Worm (Caenorhabditis elegans) whole organism, L1 larva: Measurements from ENCODE around the gene vps-37.

Experiments
- C34B4.2 ChIP-seq: sonication (generic microtip); optimal IDR thresholded peaks from 2 replicates; lab custom pipeline; 2017; ENCODE audit warnings: mild to moderate bottlenecking, missing genetic modification characterization, missing compliant biosample characterization
- F16B12.6 ChIP-seq: fragments of 150-350 bp; optimal IDR thresholded peaks from 2 replicates; lab custom pipeline; 2014; ENCODE audit warnings: missing biosample characterization, missing genetic modification characterization
- Y116A8C.19 ChIP-seq: sonication (generic microtip); optimal IDR thresholded peaks from 2 replicates; lab custom pipeline; 2016; ENCODE audit warnings: missing compliant biosample characterization, missing genetic modification characterization, borderline replicate concordance
- aha-1 ChIP-seq: fragments of 150-350 bp; optimal IDR thresholded peaks from 2 replicates; lab custom pipeline; 2014; ENCODE audit warnings: missing biosample characterization, missing genetic modification characterization
- alr-1 ChIP-seq: fragments of 200-800 bp; sonication (Bioruptor generic); optimal IDR thresholded peaks from 2 replicates; lab custom pipeline; 2018; ENCODE audit warnings: borderline replicate concordance, mild to moderate bottlenecking, missing genetic modification characterization, missing compliant biosample characterization
- ceh-8 ChIP-seq: fragments of 200-800 bp; sonication (Bioruptor generic); optimal IDR thresholded peaks from 2 replicates; lab custom pipeline; 2018; ENCODE audit warnings: mild to moderate bottlenecking, missing genetic modification characterization, moderate library complexity, missing compliant biosample characterization
- ceh-82 ChIP-seq, 3 experiments: fragments of 150-350 bp in 1 of 3; sonication (generic microtip) in 2 of 3; optimal IDR thresholded peaks; 2 replicates each; lab custom pipeline; 2014 to 2017; ENCODE audit warnings: missing biosample characterization in 3 of 3, missing genetic modification characterization in 3 of 3
- ceh-88 ChIP-seq: fragments of 200-800 bp; sonication (Bioruptor generic); IDR thresholded peaks from 2 replicates; pipeline ENCODE4 v1.3.6; 2022; ENCODE audit warnings: missing genetic modification characterization, missing compliant biosample characterization
- ceh-90 ChIP-seq: sonication (generic microtip); optimal IDR thresholded peaks from 2 replicates; lab custom pipeline; 2016; ENCODE audit warnings: missing genetic modification characterization, missing compliant biosample characterization
- dpl-1 ChIP-seq, 3 experiments: fragments of 150-350 bp in 2 of 3; sonication (generic microtip) in 1 of 3; optimal IDR thresholded peaks; 2 replicates each; lab custom pipeline; 2014 to 2017; ENCODE audit warnings: missing biosample characterization in 3 of 3, missing genetic modification characterization in 3 of 3, missing genetic modification reagents in 3 of 3
- dsc-1 ChIP-seq: sonication (generic microtip); optimal IDR thresholded peaks from 2 replicates; lab custom pipeline; 2016; ENCODE audit warnings: mild to moderate bottlenecking, missing genetic modification characterization, missing compliant biosample characterization
- efl-1 ChIP-seq, 4 experiments: fragments of 150-350 bp; optimal IDR thresholded peaks in 3 of 4; peaks in 1 of 4; 1 replicate in 1 of 4; 2 replicates in 3 of 4; lab custom pipeline; 2014; ENCODE audit warnings: missing biosample characterization in 2 of 4, missing genetic modification characterization in 2 of 4, missing genetic modification reagents in 2 of 4
- efl-3 ChIP-seq: fragments of 200-800 bp; sonication (Bioruptor generic); optimal IDR thresholded peaks from 2 replicates; lab custom pipeline; 2018; ENCODE audit warnings: mild to moderate bottlenecking, missing genetic modification characterization, missing compliant biosample characterization
- elt-3 ChIP-seq, 6 experiments: fragments of 150-350 bp in 1 of 6; sonication (generic microtip); optimal IDR thresholded peaks; 2 replicates each; lab custom pipeline; 2017 to 2018; ENCODE audit warnings: missing biosample characterization in 6 of 6, missing genetic modification characterization in 6 of 6, inconsistent platforms in 1 of 6
- ets-5 ChIP-seq: fragments of 200-800 bp; sonication (Bioruptor generic); IDR thresholded peaks from 2 replicates; pipeline ENCODE4 v1.3.6; 2022; ENCODE audit warnings: missing genetic modification characterization, missing compliant biosample characterization
- fkh-8 ChIP-seq: sonication (generic microtip); optimal IDR thresholded peaks from 2 replicates; lab custom pipeline; 2016; ENCODE audit warnings: mild to moderate bottlenecking, missing genetic modification characterization, missing compliant biosample characterization
- fos-1 ChIP-seq: fragments of 150-350 bp; optimal IDR thresholded peaks from 2 replicates; lab custom pipeline; 2014; ENCODE audit warnings: missing biosample characterization, missing genetic modification characterization
- grh-1 ChIP-seq: fragments of 200-800 bp; sonication (Bioruptor generic); IDR thresholded peaks from 2 replicates; pipeline ENCODE4 v1.3.6; 2022; ENCODE audit warnings: missing genetic modification reagents, missing genetic modification characterization, missing compliant biosample characterization
- hlh-4 ChIP-seq: sonication (generic microtip); optimal IDR thresholded peaks from 2 replicates; lab custom pipeline; 2016; ENCODE audit warnings: mild to moderate bottlenecking, missing genetic modification characterization, missing compliant biosample characterization
- hpl-2 ChIP-seq: fragments of 150-350 bp; optimal IDR thresholded peaks from 2 replicates; lab custom pipeline; 2014; ENCODE audit warnings: missing biosample characterization, missing genetic modification reagents, missing genetic modification characterization
- irx-1 ChIP-seq: sonication (generic microtip); optimal IDR thresholded peaks from 2 replicates; lab custom pipeline; 2016; ENCODE audit warnings: missing genetic modification characterization, missing compliant biosample characterization
- isw-1 ChIP-seq: fragments of 200-800 bp; sonication (Bioruptor generic); IDR thresholded peaks from 2 replicates; pipeline ENCODE4 v1.3.6; 2022; ENCODE audit warnings: missing genetic modification characterization, missing compliant biosample characterization
- jun-1 ChIP-seq: fragments of 150-350 bp; optimal IDR thresholded peaks from 2 replicates; lab custom pipeline; 2014; ENCODE audit warnings: missing biosample characterization, missing genetic modification reagents, missing genetic modification characterization
- lin-13 ChIP-seq: fragments of 150-350 bp; optimal IDR thresholded peaks from 2 replicates; lab custom pipeline; 2014; ENCODE audit warnings: missing biosample characterization, missing genetic modification reagents, missing genetic modification characterization
- lin-15B ChIP-seq: fragments of 150-350 bp; sonication (generic microtip); optimal IDR thresholded peaks from 3 replicates; lab custom pipeline; 2014; ENCODE audit warnings: missing biosample characterization, missing genetic modification characterization
- lir-3 ChIP-seq: sonication (generic microtip); optimal IDR thresholded peaks from 2 replicates; lab custom pipeline; 2016; ENCODE audit warnings: mild to moderate bottlenecking, missing genetic modification characterization, moderate library complexity, missing compliant biosample characterization; ENCODE audit not compliant: poor library complexity
- lsy-2 ChIP-seq, 2 experiments: fragments of 150-350 bp; optimal IDR thresholded peaks; 2 replicates each; lab custom pipeline; 2014; ENCODE audit warnings: missing biosample characterization in 2 of 2, missing genetic modification characterization in 2 of 2
- mab-9 ChIP-seq: fragments of 200-800 bp; sonication (Bioruptor generic); IDR thresholded peaks from 2 replicates; pipeline ENCODE4 v1.3.6; 2022; ENCODE audit warnings: missing genetic modification reagents, missing genetic modification characterization, missing compliant biosample characterization
- mep-1 ChIP-seq: fragments of 150-350 bp; optimal IDR thresholded peaks from 2 replicates; lab custom pipeline; 2014; ENCODE audit warnings: missing biosample characterization, missing genetic modification characterization
- nhr-19 ChIP-seq: fragments of 200-800 bp; sonication (Bioruptor generic); conservative IDR thresholded peaks from 2 replicates; pipeline ENCODE4 v1.3.6; 2022; ENCODE audit warnings: missing genetic modification characterization, missing compliant biosample characterization
- nhr-20 ChIP-seq: sonication (generic microtip); optimal IDR thresholded peaks from 2 replicates; lab custom pipeline; 2016; ENCODE audit warnings: mild to moderate bottlenecking, missing genetic modification characterization, missing compliant biosample characterization
- nhr-237 ChIP-seq: fragments of 150-350 bp; optimal IDR thresholded peaks from 2 replicates; lab custom pipeline; 2014; ENCODE audit warnings: missing biosample characterization, missing genetic modification characterization
- nhr-28 ChIP-seq: fragments of 150-350 bp; optimal IDR thresholded peaks from 2 replicates; lab custom pipeline; 2014; ENCODE audit warnings: missing biosample characterization, missing genetic modification characterization
- nhr-47 ChIP-seq: sonication (generic microtip); optimal IDR thresholded peaks from 2 replicates; lab custom pipeline; 2016; ENCODE audit warnings: mild to moderate bottlenecking, missing genetic modification characterization, moderate library complexity, missing compliant biosample characterization
- nhr-76 ChIP-seq: sonication (generic microtip); optimal IDR thresholded peaks from 2 replicates; lab custom pipeline; 2017; ENCODE audit warnings: missing biosample characterization, missing genetic modification characterization
- nhr-77 ChIP-seq: fragments of 150-350 bp; optimal IDR thresholded peaks from 2 replicates; lab custom pipeline; 2014; ENCODE audit warnings: missing biosample characterization, missing genetic modification characterization
- nhr-84 ChIP-seq: sonication (generic microtip); optimal IDR thresholded peaks from 2 replicates; lab custom pipeline; 2017; ENCODE audit warnings: missing biosample characterization, missing genetic modification characterization
- nhr-85 ChIP-seq: sonication (generic microtip); peaks from one replicate; lab custom pipeline; 2016; ENCODE audit warnings: missing genetic modification characterization, inconsistent platforms, missing compliant biosample characterization
- pag-3 ChIP-seq: sonication (generic microtip); optimal IDR thresholded peaks from 2 replicates; lab custom pipeline; 2017; ENCODE audit warnings: missing genetic modification characterization, mild to moderate bottlenecking, missing compliant biosample characterization, antibody characterized with exemption, borderline replicate concordance; ENCODE audit not compliant: insufficient read depth
- pax-3 ChIP-seq: fragments of 200-800 bp; sonication (Bioruptor generic); optimal IDR thresholded peaks from 2 replicates; lab custom pipeline; 2018; ENCODE audit warnings: mild to moderate bottlenecking, missing genetic modification characterization, moderate library complexity, missing compliant biosample characterization
- rnt-1 ChIP-seq: sonication (generic microtip); optimal IDR thresholded peaks from 2 replicates; lab custom pipeline; 2016; ENCODE audit warnings: mild to moderate bottlenecking, missing genetic modification characterization, moderate library complexity, missing compliant biosample characterization
- sox-4 ChIP-seq: sonication (generic microtip); optimal IDR thresholded peaks from 2 replicates; lab custom pipeline; 2016; ENCODE audit warnings: missing genetic modification characterization, missing compliant biosample characterization
- sup-37 ChIP-seq: fragments of 200-800 bp; sonication (Bioruptor generic); optimal IDR thresholded peaks from 2 replicates; lab custom pipeline; 2018; ENCODE audit warnings: mild to moderate bottlenecking, missing genetic modification characterization, missing compliant biosample characterization
- swsn-7 ChIP-seq: sonication (generic microtip); optimal IDR thresholded peaks from 2 replicates; lab custom pipeline; 2016; ENCODE audit warnings: missing genetic modification characterization, missing compliant biosample characterization
- tbx-2 ChIP-seq: sonication (generic microtip); optimal IDR thresholded peaks from 2 replicates; lab custom pipeline; 2016; ENCODE audit warnings: missing genetic modification characterization, missing compliant biosample characterization
- unc-130 ChIP-seq: fragments of 150-350 bp; optimal IDR thresholded peaks from 2 replicates; lab custom pipeline; 2017; ENCODE audit warnings: missing biosample characterization, missing genetic modification characterization, inconsistent platforms
- unc-62 ChIP-seq: fragments of 150-350 bp; optimal IDR thresholded peaks from 2 replicates; lab custom pipeline; 2014; ENCODE audit warnings: missing biosample characterization, missing genetic modification reagents, missing genetic modification characterization
- unc-98 ChIP-seq: fragments of 200-800 bp; sonication (Bioruptor generic); IDR thresholded peaks from 2 replicates; pipeline ENCODE4 v1.3.6; 2022; ENCODE audit warnings: missing genetic modification characterization, missing compliant biosample characterization
- vab-15 ChIP-seq: sonication (generic microtip); optimal IDR thresholded peaks from 2 replicates; lab custom pipeline; 2017; ENCODE audit warnings: missing genotype, mild to moderate bottlenecking, missing genetic modification characterization, missing compliant biosample characterization

The vps-37 gene

DNA sequence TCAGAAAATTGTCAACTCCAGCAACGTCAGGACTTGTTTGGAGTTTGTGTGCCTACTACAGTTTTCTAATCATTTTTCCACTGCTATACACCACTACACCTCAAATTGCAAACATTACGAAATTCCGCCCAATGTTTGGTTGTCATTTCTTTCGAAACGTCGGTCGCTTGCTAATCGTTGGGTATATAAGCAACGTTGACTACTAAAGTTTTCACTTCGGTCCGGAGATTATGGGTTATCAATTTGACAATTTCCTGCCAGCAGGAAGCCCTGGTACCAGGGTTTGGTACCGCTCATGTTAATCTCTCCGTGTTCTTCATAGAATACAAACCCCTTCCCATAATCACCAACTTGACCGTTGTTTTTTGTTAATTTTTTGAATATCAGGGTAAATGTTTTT is 16.5 kb upstream of the vps-37 start (continued):
- TF ChIP-seq rnt-1 (tag; lab: Kevin White, UChicago) (peak; percentile 14), hpl-2 (peak; percentile 54), efl-1 (optimal IDR thresholded peaks at IDR 0.05; lab: Kevin White, UChicago) (peak; percentile 20 to 26), efl-1 (GFP tag; optimal IDR thresholded peaks at IDR 0.05 in 1 of 2; lab: Kevin White, UChicago) (peak in 1 of 2 experiments; percentile 50), jun-1 (tag; lab: Kevin White, UChicago) (peak; percentile 41), dsc-1 (no peak), nhr-84 (tag; lab: Kevin White, UChicago) (no peak), dpl-1 (GFP tag; optimal IDR thresholded peaks at IDR 0.05; lab: Kevin White, UChicago) (peak in 1 of 3 experiments; percentile 35), Y116A8C.19 (tag; lab: Kevin White, UChicago) (no peak), unc-62 (GFP tag; lab: Kevin White, UChicago) (no peak), ceh-8 (no peak), mab-9 (GFP tag; lab: Robert Waterston, UW) (no peak), nhr-237 (no peak), irx-1 (tag; lab: Kevin White, UChicago) (no peak), fkh-8 (tag; lab: Kevin White, UChicago) (no peak), nhr-19 (GFP tag; lab: Robert Waterston, UW) (no peak), nhr-85 (no peak), ets-5 (GFP tag; lab: Robert Waterston, UW) (no peak), aha-1 (tag; lab: Kevin White, UChicago) (no peak), sox-4 (tag; lab: Kevin White, UChicago) (no peak), mep-1 (tag; lab: Kevin White, UChicago) (no peak), alr-1 (tag; lab: Kevin White, UChicago) (no peak), fos-1 (tag; lab: Kevin White, UChicago) (no peak), lin-13 (GFP tag; lab: Kevin White, UChicago) (no peak), isw-1 (GFP tag; lab: Robert Waterston, UW) (no peak), unc-98 (GFP tag; lab: Robert Waterston, UW) (no peak), tbx-2 (tag; lab: Kevin White, UChicago) (peak; percentile 20), sup-37 (GFP tag; lab: Kevin White, UChicago) (no peak), vab-15 (no peak), swsn-7 (peak; percentile 7), hlh-4 (tag; lab: Kevin White, UChicago) (no peak), efl-3 (GFP tag; lab: Kevin White, UChicago) (no peak), unc-130 (no peak), pag-3 (tag; lab: Kevin White, UChicago) (no peak), ceh-90 (no peak), lir-3 (tag; lab: Kevin White, UChicago) (no peak), F16B12.6 (no peak), nhr-47 (peak; percentile 50), elt-3 (tag; optimal IDR thresholded peaks at IDR 0.05; lab: Kevin White, UChicago) (no peak), ceh-88 (GFP tag; lab: Robert Waterston, UW) (no peak), nhr-28 (tag; lab: Kevin White, UChicago) (no peak)
- TF ChIP-seq, all 84 proteins: peak for 23

- no peak for TF ChIP-seq F16B12.6
- TF ChIP-seq efl-1 (optimal IDR thresholded peaks at IDR 0.05; lab: Kevin White, UChicago) = no peak
- peak in 1 of 2 experiments; percentile 32 for TF ChIP-seq efl-1 (GFP tag; optimal IDR thresholded peaks at IDR 0.05 in 1 of 2; lab: Kevin White, UChicago)
These were observed 12.8 kb upstream of the vps-37 start for ce11 chrV:5579666-5580065.

DNA sequence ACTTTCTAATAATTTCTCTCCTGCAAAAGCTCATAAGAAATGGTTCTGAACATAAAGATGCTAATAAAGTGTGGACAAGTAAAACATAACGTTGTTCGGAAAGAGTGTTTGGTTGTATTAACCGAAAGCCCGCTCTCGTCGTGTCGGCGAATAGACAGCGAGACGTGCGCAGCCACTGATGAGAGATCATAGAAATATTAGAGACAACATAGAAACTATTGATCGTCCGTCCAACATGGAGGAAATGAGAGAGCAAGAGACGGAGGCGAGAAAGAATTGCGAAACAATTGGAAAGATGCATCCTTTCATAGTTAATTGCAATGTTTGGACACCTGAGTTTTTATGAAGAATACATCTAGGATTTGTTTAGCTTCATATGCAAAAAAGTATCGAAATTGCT is 12.0 kb upstream of the vps-37 start:
- TF ChIP-seq nhr-47 (peak; percentile 46), tbx-2 (tag; lab: Kevin White, UChicago) (peak; percentile 52), nhr-77 (tag; lab: Kevin White, UChicago) (peak; percentile 29), aha-1 (tag; lab: Kevin White, UChicago) (no peak), C34B4.2 (tag; lab: Kevin White, UChicago) (no peak), nhr-76 (tag; lab: Kevin White, UChicago) (no peak), efl-1 (optimal IDR thresholded peaks at IDR 0.05; lab: Kevin White, UChicago) (peak; percentile 60 to 74), efl-1 (GFP tag; optimal IDR thresholded peaks at IDR 0.05 in 1 of 2; lab: Kevin White, UChicago) (peak; percentile 48 to 92), dsc-1 (no peak), jun-1 (tag; lab: Kevin White, UChicago) (peak; percentile 17), Y116A8C.19 (tag; lab: Kevin White, UChicago) (no peak), ceh-8 (no peak), grh-1 (GFP tag; lab: Robert Waterston, UW) (no peak), nhr-20 (tag; lab: Kevin White, UChicago) (peak; percentile 32), ceh-90 (no peak), lin-15B (tag; lab: Kevin White, UChicago) (no peak), lsy-2 (tag; optimal IDR thresholded peaks at IDR 0.05; lab: Kevin White, UChicago) (peak; percentile 67 to 90), ceh-82 (tag; optimal IDR thresholded peaks at IDR 0.05; lab: Kevin White, UChicago) (peak; percentile 36 to 78 (median 67)), pax-3 (tag; lab: Kevin White, UChicago) (no peak)
